Worm (Caenorhabditis elegans): ENCODE data around the gene C54E4.5.

The C54E4.5 gene

ce11 chrIV:2193558-2193957 lies 44.5 kb upstream of the C54E4.5 start:
- TF ChIP-seq unc-62 (GFP tag; optimal IDR thresholded peaks at IDR 0.05 in 1 of 2) (peak in 1 of 2 experiments; percentile 68), unc-62 (tag; optimal IDR thresholded peaks at IDR 0.05) (no peak), hif-1 (tag; optimal IDR thresholded peaks at IDR 0.05) (peak in 1 of 2 experiments; percentile 79), lsy-2 (tag; optimal IDR thresholded peaks at IDR 0.05) (no peak)

ce11 chrIV:2193037-2193436 lies 43.9 kb upstream of the C54E4.5 start:
- TF ChIP-seq lsy-2 (tag; optimal IDR thresholded peaks at IDR 0.05) (peak in 1 of 2 experiments; percentile 5), lin-1 (GFP tag; IDR thresholded peaks at IDR 0.05) (no peak), zip-11 (GFP tag; IDR thresholded peaks at IDR 0.05) (no peak), nhr-28 (tag; optimal IDR thresholded peaks at IDR 0.05) (peak; percentile 26), dmd-8 (GFP tag; IDR thresholded peaks at IDR 0.05) (no peak), madf-9 (GFP tag; conservative IDR thresholded peaks at IDR 0.05) (no peak), cey-2 (tag; optimal IDR thresholded peaks at IDR 0.05; ENCODE audit: borderline replicate concordance, insufficient read depth) (no peak), mxl-2 (GFP tag; conservative IDR thresholded peaks at IDR 0.05) (no peak), unc-62 (GFP tag; optimal IDR thresholded peaks at IDR 0.05 in 1 of 2) (no peak), unc-62 (tag; optimal IDR thresholded peaks at IDR 0.05) (no peak)

- no peak for TF ChIP-seq mdt-29 (GFP tag; IDR thresholded peaks at IDR 0.05)
- TF ChIP-seq nhr-48 (tag; optimal IDR thresholded peaks at IDR 0.05), result peak; percentile 49
- TF ChIP-seq lin-29 (GFP tag; IDR thresholded peaks at IDR 0.05), result 0 out of 2 replicates have a peak, but pooled peaks have one; percentile 18
- TF ChIP-seq lin-13 (GFP tag; optimal IDR thresholded peaks at IDR 0.05), result peak; percentile 85
- TF ChIP-seq gei-8 (GFP tag; optimal IDR thresholded peaks at IDR 0.05), result no peak
- peak; percentile 49 for TF ChIP-seq nhr-28 (tag; optimal IDR thresholded peaks at IDR 0.05)
- peak; percentile 98 for TF ChIP-seq dpl-1 (GFP tag; optimal IDR thresholded peaks at IDR 0.05)
- no peak for TF ChIP-seq nhr-111 (GFP tag; optimal IDR thresholded peaks at IDR 0.05)
- TF ChIP-seq nhr-102 (tag; optimal IDR thresholded peaks at IDR 0.05), result peak; percentile 85
- peak; percentile 64; the same call in 1 of the 2 replicates for TF ChIP-seq ceh-20 (GFP tag; IDR thresholded peaks at IDR 0.05)
- peak; percentile 11 for TF ChIP-seq nhr-6 (tag; optimal IDR thresholded peaks at IDR 0.05)
- TF ChIP-seq spr-1 (tag; optimal IDR thresholded peaks at IDR 0.05), result peak; percentile 65
- TF ChIP-seq F10B5.3 (tag; optimal IDR thresholded peaks at IDR 0.05), result peak; percentile 57
- no peak for TF ChIP-seq lim-7 (GFP tag; IDR thresholded peaks at IDR 0.05)
- TF ChIP-seq hlh-11 (tag; optimal IDR thresholded peaks at IDR 0.05), result peak; percentile 73
- TF ChIP-seq daf-16 (GFP tag; optimal IDR thresholded peaks at IDR 0.05), result peak in 1 of 2 experiments; percentile 33
- TF ChIP-seq daf-16 (tag; optimal IDR thresholded peaks at IDR 0.05), result peak; percentile 29
- TF ChIP-seq ztf-11 (tag; optimal IDR thresholded peaks at IDR 0.05), result no peak
- 0 out of 2 replicates have a peak, but pooled peaks have one; percentile 10 for TF ChIP-seq set-16 (GFP tag; IDR thresholded peaks at IDR 0.05)
- no peak for TF ChIP-seq tag-97 (GFP tag; IDR thresholded peaks at IDR 0.05)
- no peak for TF ChIP-seq ZK546.5 (tag; optimal IDR thresholded peaks at IDR 0.05)
- TF ChIP-seq nhr-10 (tag; optimal IDR thresholded peaks at IDR 0.05), result no peak
- no peak for TF ChIP-seq snpc-1.2 (GFP tag; IDR thresholded peaks at IDR 0.05)
- TF ChIP-seq hmg-1.1 (GFP tag; IDR thresholded peaks at IDR 0.05), result peak; percentile 78
- TF ChIP-seq pqm-1 (tag; optimal IDR thresholded peaks at IDR 0.05), result no peak
- no peak for TF ChIP-seq lin-15B (tag; optimal IDR thresholded peaks at IDR 0.05)
- TF ChIP-seq hif-1 (tag; optimal IDR thresholded peaks at IDR 0.05), result peak in 1 of 2 experiments; percentile 63
- peak; percentile 79 for TF ChIP-seq rbr-2 (tag; optimal IDR thresholded peaks at IDR 0.05)
- TF ChIP-seq mep-1 (tag; optimal IDR thresholded peaks at IDR 0.05), result peak; percentile 83
- no peak for TF ChIP-seq fos-1 (tag; optimal IDR thresholded peaks at IDR 0.05)
- peak; percentile 73 for TF ChIP-seq F37D6.2 (tag; optimal IDR thresholded peaks at IDR 0.05)
- TF ChIP-seq skn-1 (tag; optimal IDR thresholded peaks at IDR 0.05), result no peak
- peak; percentile 31 for TF ChIP-seq duxl-1 (tag; optimal IDR thresholded peaks at IDR 0.05; ENCODE audit: poor library complexity)
- peak; percentile 67; the same call in 1 of the 2 replicates for TF ChIP-seq dmd-9 (GFP tag; IDR thresholded peaks at IDR 0.05)
- peak; percentile 9 for TF ChIP-seq nhr-77 (tag; optimal IDR thresholded peaks at IDR 0.05)
- no peak for TF ChIP-seq egl-43 (GFP tag; IDR thresholded peaks at IDR 0.05)
- no peak for TF ChIP-seq aly-2 (tag; optimal IDR thresholded peaks at IDR 0.05)
- no peak for TF ChIP-seq madf-9 (GFP tag; conservative IDR thresholded peaks at IDR 0.05)
- peak; percentile 62 for TF ChIP-seq spr-3 (GFP tag; optimal IDR thresholded peaks at IDR 0.05)
- no peak for TF ChIP-seq zfp-2 (tag; optimal IDR thresholded peaks at IDR 0.05)
Measured at ce11 chrIV:2177545-2177944, 28.4 kb upstream of the C54E4.5 start, which contains the start of gene hrpu-2. TSS of gene hrpu-2 (plus strand) at chrIV:2177896.
